Fruit fly (Drosophila melanogaster): ENCODE results near the gene CG42713.

CG42713 gene

dm6 chr2L:8937837-8938413 lies 46.7 kb downstream of the CG42713 start:
- TF ChIP-seq cnc (optimal IDR thresholded peaks at IDR 0.05): no peak
- peak; percentile 32 for TF ChIP-seq Mnt (GFP tag; optimal IDR thresholded peaks at IDR 0.05)
- peak; percentile 54 for TF ChIP-seq ovo (GFP tag; optimal IDR thresholded peaks at IDR 0.05)
- peak; percentile 84 for TF ChIP-seq CG7101 (tag; optimal IDR thresholded peaks at IDR 0.05)
- no peak for TF ChIP-seq tj (GFP tag; optimal IDR thresholded peaks at IDR 0.05)
- TF ChIP-seq CG7045 (GFP tag; optimal IDR thresholded peaks at IDR 0.05): peak; percentile 57
- TF ChIP-seq Crg-1 (GFP tag; optimal IDR thresholded peaks at IDR 0.05): peak; percentile 57
- peak; percentile 12 for TF ChIP-seq pad (GFP tag; optimal IDR thresholded peaks at IDR 0.05)
- no peak for TF ChIP-seq Hr96 (GFP tag; optimal IDR thresholded peaks at IDR 0.05)
- peak; percentile 57 for TF ChIP-seq CG12768 (GFP tag; optimal IDR thresholded peaks at IDR 0.05)
- TF ChIP-seq cic (GFP tag; optimal IDR thresholded peaks at IDR 0.05): no peak
- no peak for TF ChIP-seq Clk (GFP tag; optimal IDR thresholded peaks at IDR 0.05)
- peak; percentile 95 for TF ChIP-seq kay (GFP tag; ENCODE audit: borderline replicate concordance)
- TF ChIP-seq CG14711 (tag; optimal IDR thresholded peaks at IDR 0.05): peak; percentile 50
- TF ChIP-seq CG33017 (tag; optimal IDR thresholded peaks at IDR 0.05): peak; percentile 68
- peak; percentile 33 for TF ChIP-seq CG11617 (GFP tag; optimal IDR thresholded peaks at IDR 0.05)
- peak; percentile 41 for TF ChIP-seq toe (GFP tag; optimal IDR thresholded peaks at IDR 0.05)
- no peak for TF ChIP-seq bab1 (GFP tag; optimal IDR thresholded peaks at IDR 0.05)
- TF ChIP-seq CG5204 (GFP tag; optimal IDR thresholded peaks at IDR 0.05): no peak
- no peak for TF ChIP-seq CG1620 (GFP tag; optimal IDR thresholded peaks at IDR 0.05)

- no peak for TF ChIP-seq cnc (optimal IDR thresholded peaks at IDR 0.05)
- no peak for TF ChIP-seq ovo (GFP tag; optimal IDR thresholded peaks at IDR 0.05)
- TF ChIP-seq bab1 (GFP tag; optimal IDR thresholded peaks at IDR 0.05): no peak
- no peak for TF ChIP-seq CG11617 (GFP tag; optimal IDR thresholded peaks at IDR 0.05)
Measured at dm6 chr2L:8940680-8941079, 49.4 kb downstream of the CG42713 start.

All from whole organism, adult.